Fruit fly (Drosophila melanogaster): Measurements from ENCODE around the gene CG5347.

dm6 chrX:14825470-14825787, 48.9 kb downstream of the CG5347 start:
- TF ChIP-seq Sox102F (GFP tag; optimal IDR thresholded peaks at IDR 0.05) = no peak
- TF ChIP-seq Sox14 (GFP tag; optimal IDR thresholded peaks at IDR 0.05) = no peak
- TF ChIP-seq Hr4 (GFP tag; optimal IDR thresholded peaks at IDR 0.05) = no peak
